Worm (Caenorhabditis elegans): ENCODE measurements around the gene nspc-3.

DNA sequence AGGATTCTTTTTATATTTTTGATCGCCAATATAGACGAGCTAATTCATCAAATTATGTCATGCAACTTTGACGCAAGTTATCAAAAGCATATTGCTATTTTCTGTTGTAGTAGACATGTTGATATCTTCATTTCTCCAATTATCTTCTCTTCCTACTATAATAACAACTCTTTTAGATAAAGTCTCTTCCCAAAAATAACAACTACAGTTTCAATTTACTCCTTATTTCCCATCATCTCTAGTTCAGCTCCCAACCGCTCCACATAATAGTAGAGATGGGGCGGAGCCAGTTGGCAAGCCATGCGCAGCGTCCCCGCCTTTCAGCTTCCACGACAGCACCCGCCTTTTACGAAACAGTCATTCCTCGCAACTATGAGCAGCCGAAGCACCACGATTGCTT lies 8.9 kb upstream of the nspc-3 start, which contains the start of gene flp-5:
- TF ChIP-seq tab-1 (GFP tag; IDR thresholded peaks at IDR 0.05) (no peak), klf-2 (GFP tag; conservative IDR thresholded peaks at IDR 0.05) (no peak), ref-1 (GFP tag; conservative IDR thresholded peaks at IDR 0.05) (no peak), flt-1 (GFP tag; IDR thresholded peaks at IDR 0.05) (no peak), med-1 (GFP tag; optimal IDR thresholded peaks at IDR 0.05; ENCODE audit: insufficient read depth) (no peak), cog-1 (tag; optimal IDR thresholded peaks at IDR 0.05) (no peak), ztf-23 (GFP tag; IDR thresholded peaks at IDR 0.05) (no peak), T22C8.4 (GFP tag; IDR thresholded peaks at IDR 0.05) (no peak)

Measured in whole organism, midembryonic.